Worm (Caenorhabditis elegans): ENCODE results near the gene dyci-1.
A peak's percentile ranks its signal among the peaks of the same experiment; 100 is the strongest.

Gene dyci-1

DNA sequence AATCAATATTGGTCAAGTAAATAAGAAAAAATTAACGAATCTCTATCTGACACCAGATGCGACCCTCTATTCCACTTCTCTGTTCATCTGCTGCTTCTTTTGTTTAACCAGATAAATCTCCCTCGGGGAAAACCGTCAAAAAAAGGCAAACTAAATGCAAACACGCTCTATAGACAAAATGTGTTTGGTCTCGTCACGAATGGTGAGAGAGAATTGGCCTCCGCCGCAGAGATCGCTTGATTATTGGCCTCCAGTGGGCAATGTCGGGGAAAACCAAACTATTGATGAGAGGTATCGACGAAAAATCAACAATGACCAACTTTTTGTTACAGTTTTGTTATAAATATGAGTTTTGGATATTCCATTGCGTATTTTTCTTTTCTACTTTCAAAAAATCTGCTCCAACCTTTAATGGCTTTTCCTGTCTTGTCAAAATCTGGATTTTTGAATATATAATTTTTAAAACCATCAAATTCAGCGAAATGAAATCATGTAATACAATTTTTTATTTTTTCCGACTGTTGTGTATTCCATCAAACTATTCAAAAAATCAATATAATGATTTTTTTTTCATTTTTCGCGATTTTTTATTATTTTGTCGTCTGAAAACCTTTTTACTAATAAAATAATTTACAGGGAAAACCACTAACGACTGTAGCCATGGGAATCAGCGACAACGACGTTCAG, 5.5 kb upstream of the dyci-1 start, which contains the start of the genes C17H12.2 and vha-8 (continued):
- TF ChIP-seq nhr-129 (tag; optimal IDR thresholded peaks at IDR 0.05) (peak; percentile 98), unc-55 (GFP tag; optimal IDR thresholded peaks at IDR 0.05) (peak; percentile 98), snpc-4 (tag; optimal IDR thresholded peaks at IDR 0.05) (peak; percentile 89), mab-5 (tag; optimal IDR thresholded peaks at IDR 0.05) (peak; percentile 91)

DNA sequence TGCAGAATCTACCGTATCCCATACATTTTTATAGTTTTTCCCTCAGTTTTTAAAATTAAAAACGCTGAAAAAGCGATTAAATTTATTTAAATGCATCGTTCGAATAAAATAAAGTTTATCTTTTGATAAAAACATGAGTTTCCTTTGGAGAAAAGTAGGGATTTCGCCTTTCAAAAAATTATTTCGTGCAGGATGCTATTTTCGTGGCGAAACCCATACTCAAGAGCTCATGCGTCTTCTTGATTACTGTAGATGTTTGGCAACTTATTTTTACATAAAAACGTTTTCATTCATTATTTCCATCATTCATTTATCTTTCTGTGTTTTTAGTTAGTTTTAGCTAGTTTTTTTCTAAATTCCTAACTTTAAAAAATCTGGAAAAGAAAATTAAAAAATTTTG, 4.9 kb upstream of the dyci-1 start:
- TF ChIP-seq mdl-1 (tag; optimal IDR thresholded peaks at IDR 0.05): no peak

ce11 chrIV:6785873-6786272, 801 bp upstream of the dyci-1 start:
- TF ChIP-seq skn-1 (tag; optimal IDR thresholded peaks at IDR 0.05) (no peak), nhr-25 (tag; optimal IDR thresholded peaks at IDR 0.05) (peak; percentile 32), ztf-4 (tag; optimal IDR thresholded peaks at IDR 0.05) (no peak), mdl-1 (tag; optimal IDR thresholded peaks at IDR 0.05) (peak in 1 of 2 experiments; percentile 20), sem-4 (tag; optimal IDR thresholded peaks at IDR 0.05) (peak; percentile 88), nhr-21 (tag; optimal IDR thresholded peaks at IDR 0.05) (no peak), sma-3 (GFP tag; optimal IDR thresholded peaks at IDR 0.05) (peak; percentile 62), peb-1 (tag; optimal IDR thresholded peaks at IDR 0.05) (no peak), nhr-129 (tag; optimal IDR thresholded peaks at IDR 0.05) (peak; percentile 79), dmd-4 (tag; optimal IDR thresholded peaks at IDR 0.05) (no peak), nhr-237 (tag; optimal IDR thresholded peaks at IDR 0.05) (no peak), zag-1 (tag; optimal IDR thresholded peaks at IDR 0.05) (peak; percentile 2), ceh-82 (tag; optimal IDR thresholded peaks at IDR 0.05) (no peak), snpc-4 (tag; optimal IDR thresholded peaks at IDR 0.05) (peak; percentile 44), lin-13 (GFP tag; optimal IDR thresholded peaks at IDR 0.05) (peak; percentile 56), R02D3.7 (tag; optimal IDR thresholded peaks at IDR 0.05) (no peak), unc-55 (GFP tag; optimal IDR thresholded peaks at IDR 0.05) (peak; percentile 91), nhr-6 (tag; optimal IDR thresholded peaks at IDR 0.05) (peak; percentile 16), ama-1 (optimal IDR thresholded peaks at IDR 0.05) (peak; percentile 49), lsy-2 (tag; optimal IDR thresholded peaks at IDR 0.05) (peak; percentile 53 to 78), C34F6.9 (tag; optimal IDR thresholded peaks at IDR 0.05) (peak; percentile 87), alr-1 (tag; optimal IDR thresholded peaks at IDR 0.05) (no peak), Y55F3AM.14 (GFP tag; optimal IDR thresholded peaks at IDR 0.05) (peak; percentile 52), gmeb-1 (tag; optimal IDR thresholded peaks at IDR 0.05) (peak; percentile 59), mab-5 (tag; optimal IDR thresholded peaks at IDR 0.05) (peak; percentile 18), ceh-16 (tag; optimal IDR thresholded peaks at IDR 0.05) (peak; percentile 48), F13H6.1 (tag; optimal IDR thresholded peaks at IDR 0.05) (peak; percentile 83), egl-27 (tag; optimal IDR thresholded peaks at IDR 0.05) (peak; percentile 52), fos-1 (tag; optimal IDR thresholded peaks at IDR 0.05) (peak; percentile 71), lin-11 (tag; optimal IDR thresholded peaks at IDR 0.05) (no peak), crh-2 (tag; optimal IDR thresholded peaks at IDR 0.05) (peak; percentile 98), sma-9 (GFP tag; optimal IDR thresholded peaks at IDR 0.05) (peak; percentile 93), sma-9 (tag; optimal IDR thresholded peaks at IDR 0.05) (no peak), aly-2 (tag; optimal IDR thresholded peaks at IDR 0.05) (no peak)

ce11 chrIV:6777156-6777555, 7.9 kb downstream of the dyci-1 start:
- TF ChIP-seq ztf-1 (GFP tag; conservative IDR thresholded peaks at IDR 0.05) (no peak), dmd-4 (tag; optimal IDR thresholded peaks at IDR 0.05) (no peak), mbf-1 (tag; optimal IDR thresholded peaks at IDR 0.05) (no peak), C34F6.9 (tag; optimal IDR thresholded peaks at IDR 0.05) (no peak), sma-9 (GFP tag; optimal IDR thresholded peaks at IDR 0.05) (no peak), sma-9 (tag; optimal IDR thresholded peaks at IDR 0.05) (no peak), lsy-2 (tag; optimal IDR thresholded peaks at IDR 0.05) (no peak), nhr-237 (tag; optimal IDR thresholded peaks at IDR 0.05) (no peak), nhr-11 (tag; optimal IDR thresholded peaks at IDR 0.05) (no peak), ZK546.5 (tag; optimal IDR thresholded peaks at IDR 0.05) (no peak), sem-4 (tag; optimal IDR thresholded peaks at IDR 0.05) (no peak), R02D3.7 (tag; optimal IDR thresholded peaks at IDR 0.05) (no peak), mab-5 (tag; optimal IDR thresholded peaks at IDR 0.05) (no peak), ceh-16 (tag; optimal IDR thresholded peaks at IDR 0.05) (no peak), ama-1 (optimal IDR thresholded peaks at IDR 0.05) (no peak), zag-1 (tag; optimal IDR thresholded peaks at IDR 0.05) (no peak), mdl-1 (tag; optimal IDR thresholded peaks at IDR 0.05) (no peak), nhr-129 (tag; optimal IDR thresholded peaks at IDR 0.05) (no peak), nhr-23 (tag; optimal IDR thresholded peaks at IDR 0.05) (no peak), lin-13 (GFP tag; optimal IDR thresholded peaks at IDR 0.05) (no peak), nhr-21 (tag; optimal IDR thresholded peaks at IDR 0.05) (no peak)

All from whole organism, L2 larva.